Worm (Caenorhabditis elegans) whole organism, L2 larva: ENCODE results near the gene C33D3.5.

Experiments used
- F13H6.1 ChIP-seq: sonication (generic microtip); optimal IDR thresholded peaks from 2 replicates; lab custom pipeline; 2016; ENCODE audit warnings: missing genetic modification characterization, missing compliant biosample characterization
- Y55F3AM.14 ChIP-seq: fragments of 200-800 bp; sonication (Bioruptor generic); optimal IDR thresholded peaks from 2 replicates; lab custom pipeline; 2018; ENCODE audit warnings: mild to moderate bottlenecking, missing genetic modification characterization, missing compliant biosample characterization
- ama-1 ChIP-seq: fragments of 150-350 bp; optimal IDR thresholded peaks from 2 replicates; lab custom pipeline; 2018; ENCODE audit warnings: inconsistent platforms
- ceh-82 ChIP-seq: fragments of 150-350 bp; optimal IDR thresholded peaks from 2 replicates; lab custom pipeline; 2014; ENCODE audit warnings: missing biosample characterization, missing genetic modification characterization
- egl-27 ChIP-seq: sonication (generic microtip); optimal IDR thresholded peaks from 3 replicates; lab custom pipeline; 2017; ENCODE audit warnings: missing biosample characterization, missing genetic modification reagents, missing genetic modification characterization
- elt-1 ChIP-seq: fragments of 150-350 bp; optimal IDR thresholded peaks from 2 replicates; lab custom pipeline; 2014; ENCODE audit warnings: missing biosample characterization, missing genetic modification characterization
- lsy-2 ChIP-seq, 2 experiments: fragments of 150-350 bp in 1 of 2; sonication (generic microtip) in 1 of 2; optimal IDR thresholded peaks; 2 replicates each; lab custom pipeline; 2014 to 2017; ENCODE audit warnings: missing biosample characterization in 2 of 2, missing genetic modification characterization in 2 of 2
- nhr-10 ChIP-seq: sonication (generic microtip); optimal IDR thresholded peaks from 2 replicates; lab custom pipeline; 2017; ENCODE audit warnings: missing biosample characterization, missing genetic modification characterization
- nhr-237 ChIP-seq: fragments of 150-350 bp; optimal IDR thresholded peaks from 2 replicates; lab custom pipeline; 2014; ENCODE audit warnings: missing biosample characterization, missing genetic modification characterization
- nhr-77 ChIP-seq: fragments of 150-350 bp; optimal IDR thresholded peaks from 2 replicates; lab custom pipeline; 2014; ENCODE audit warnings: missing biosample characterization, missing genetic modification characterization
- skn-1 ChIP-seq: sonication (generic microtip); optimal IDR thresholded peaks from 2 replicates; lab custom pipeline; 2017; ENCODE audit warnings: missing biosample characterization, missing genetic modification characterization
- unc-62 ChIP-seq: fragments of 150-350 bp; optimal IDR thresholded peaks from 2 replicates; lab custom pipeline; 2014; ENCODE audit warnings: missing biosample characterization, missing genetic modification reagents, missing genetic modification characterization
- zag-1 ChIP-seq: fragments of 150-350 bp; optimal IDR thresholded peaks from 2 replicates; lab custom pipeline; 2014; ENCODE audit warnings: missing biosample characterization, missing genetic modification characterization

DNA sequence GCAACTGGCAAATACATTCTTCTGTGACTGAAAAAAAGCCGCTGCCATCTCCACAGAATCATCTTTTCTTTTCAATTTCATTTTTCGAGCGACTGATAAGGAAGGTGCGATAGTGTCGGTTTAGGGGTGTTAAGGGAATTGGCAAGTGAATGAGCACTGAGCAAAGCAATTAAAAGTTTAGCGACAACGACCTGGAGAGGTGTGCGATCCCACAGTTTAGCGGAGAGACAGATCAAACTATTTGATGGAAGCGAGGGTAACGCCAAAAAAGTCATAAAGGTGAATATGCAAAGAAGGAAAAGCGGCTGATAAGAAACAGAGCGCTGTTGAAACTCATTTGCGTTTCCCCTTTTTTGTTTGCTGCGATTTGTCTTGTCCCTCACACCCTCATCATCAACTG is 37.8 kb downstream of the C33D3.5 start, which contains the start of the genes F14F3.5 and slcf-1:
- no peak for TF ChIP-seq skn-1 (tag; lab: Kevin White, UChicago)
- TF ChIP-seq zag-1 (tag; lab: Kevin White, UChicago): no peak
- TF ChIP-seq elt-1 (tag; lab: Kevin White, UChicago): no peak
- TF ChIP-seq ama-1 (lab: Kevin White, UChicago): no peak
- TF ChIP-seq Y55F3AM.14 (GFP tag; lab: Kevin White, UChicago): no peak
- no peak for TF ChIP-seq nhr-10 (tag; lab: Kevin White, UChicago)
- TF ChIP-seq unc-62: no peak
- no peak for TF ChIP-seq nhr-237 (tag; lab: Kevin White, UChicago)
- no peak for TF ChIP-seq ceh-82 (tag; lab: Kevin White, UChicago)
- TF ChIP-seq lsy-2 (tag; optimal IDR thresholded peaks at IDR 0.05; lab: Kevin White, UChicago): no peak
- no peak for TF ChIP-seq nhr-77 (tag; lab: Kevin White, UChicago)
- no peak for TF ChIP-seq F13H6.1
- TF ChIP-seq egl-27 (tag; lab: Kevin White, UChicago): no peak
